Worm (Caenorhabditis elegans) whole organism, late embryonic: Measurements from ENCODE around the gene srd-32.

ENCODE experiments used
- K09A11.1 ChIP-seq: sonication (generic microtip); optimal IDR thresholded peaks from 2 replicates; lab custom pipeline; 2017; ENCODE audit warnings: antibody characterized with exemption, mild to moderate bottlenecking, missing genetic modification characterization, missing compliant biosample characterization; ENCODE audit not compliant: insufficient read depth
- T23F11.4 ChIP-seq: fragments of 200-800 bp; sonication (Bioruptor generic); optimal IDR thresholded peaks from 2 replicates; lab custom pipeline; 2018; ENCODE audit warnings: mild to moderate bottlenecking, missing genetic modification characterization, missing compliant biosample characterization
- Y22D7AL.16 ChIP-seq: sonication (generic microtip); optimal IDR thresholded peaks from 2 replicates; lab custom pipeline; 2016; ENCODE audit warnings: missing genetic modification characterization, missing compliant biosample characterization
- ama-1 ChIP-seq: fragments of 150-350 bp; optimal IDR thresholded peaks from 2 replicates; lab custom pipeline; 2014
- ceh-14 ChIP-seq: sonication (generic microtip); optimal IDR thresholded peaks from 2 replicates; lab custom pipeline; 2016; ENCODE audit warnings: missing genotype, missing genetic modification characterization, missing compliant biosample characterization
- ceh-18 ChIP-seq: sonication (generic microtip); optimal IDR thresholded peaks from 2 replicates; lab custom pipeline; 2016; ENCODE audit warnings: missing genetic modification characterization, missing compliant biosample characterization
- ceh-19 ChIP-seq: fragments of 200-800 bp; sonication (Bioruptor generic); optimal IDR thresholded peaks from 2 replicates; lab custom pipeline; 2018; ENCODE audit warnings: mild to moderate bottlenecking, missing genetic modification characterization, missing compliant biosample characterization
- ceh-2 ChIP-seq: sonication (generic microtip); optimal IDR thresholded peaks from 2 replicates; lab custom pipeline; 2016; ENCODE audit warnings: missing genotype, missing genetic modification characterization, missing compliant biosample characterization
- ceh-22 ChIP-seq: sonication (generic microtip); optimal IDR thresholded peaks from 2 replicates; lab custom pipeline; 2017; ENCODE audit warnings: missing biosample characterization, missing genetic modification characterization
- ceh-24 ChIP-seq: sonication (generic microtip); optimal IDR thresholded peaks from 2 replicates; lab custom pipeline; 2016; ENCODE audit warnings: mild to moderate bottlenecking, missing genetic modification characterization, missing compliant biosample characterization
- ceh-30 ChIP-seq: fragments of 150-350 bp; optimal IDR thresholded peaks from 2 replicates; lab custom pipeline; 2014; ENCODE audit warnings: missing biosample characterization, missing genetic modification characterization
- ceh-31 ChIP-seq: sonication (generic microtip); optimal IDR thresholded peaks from 2 replicates; lab custom pipeline; 2016; ENCODE audit warnings: missing genetic modification characterization, missing compliant biosample characterization
- ceh-34 ChIP-seq: sonication (generic microtip); optimal IDR thresholded peaks from 2 replicates; lab custom pipeline; 2016; ENCODE audit warnings: mild to moderate bottlenecking, missing genetic modification characterization, missing compliant biosample characterization
- ceh-45 ChIP-seq: fragments of 200-800 bp; sonication (Bioruptor generic); IDR thresholded peaks from 2 replicates; pipeline ENCODE4 v1.3.6; 2022; ENCODE audit warnings: missing genetic modification reagents, missing genetic modification characterization, missing compliant biosample characterization
- ceh-48 ChIP-seq: sonication (generic microtip); optimal IDR thresholded peaks from 2 replicates; lab custom pipeline; 2016; ENCODE audit warnings: missing genetic modification characterization, inconsistent platforms, missing compliant biosample characterization
- ceh-6 ChIP-seq: fragments of 200-800 bp; sonication (Bioruptor generic); optimal IDR thresholded peaks from 2 replicates; lab custom pipeline; 2018; ENCODE audit warnings: mild to moderate bottlenecking, missing genetic modification characterization, missing compliant biosample characterization
- che-1 ChIP-seq: sonication (generic microtip); optimal IDR thresholded peaks from 2 replicates; lab custom pipeline; 2016; ENCODE audit warnings: mild to moderate bottlenecking, missing genetic modification characterization, missing compliant biosample characterization
- dmd-4 ChIP-seq: sonication (generic microtip); optimal IDR thresholded peaks from 2 replicates; lab custom pipeline; 2016; ENCODE audit warnings: borderline replicate concordance, missing genetic modification characterization, missing compliant biosample characterization
- elt-2 ChIP-seq: sonication (generic microtip); optimal IDR thresholded peaks from 2 replicates; lab custom pipeline; 2016; ENCODE audit warnings: missing genetic modification reagents, missing genetic modification characterization, missing compliant biosample characterization
- fax-1 ChIP-seq: sonication (generic microtip); optimal IDR thresholded peaks from 2 replicates; lab custom pipeline; 2016; ENCODE audit warnings: missing genotype, missing genetic modification characterization, missing compliant biosample characterization
- fkh-10 ChIP-seq: fragments of 150-350 bp; optimal IDR thresholded peaks from 2 replicates; lab custom pipeline; 2014; ENCODE audit warnings: missing biosample characterization, missing genetic modification reagents, missing genetic modification characterization
- hlh-6 ChIP-seq: sonication (generic microtip); optimal IDR thresholded peaks from 2 replicates; lab custom pipeline; 2016; ENCODE audit warnings: missing genotype, missing genetic modification characterization, missing compliant biosample characterization
- lim-6 ChIP-seq: sonication (generic microtip); optimal IDR thresholded peaks from 2 replicates; lab custom pipeline; 2016; ENCODE audit warnings: missing genetic modification characterization, missing compliant biosample characterization
- lin-11 ChIP-seq: fragments of 200-800 bp; sonication (Bioruptor generic); optimal IDR thresholded peaks from 2 replicates; lab custom pipeline; 2018; ENCODE audit warnings: mild to moderate bottlenecking, missing genetic modification characterization, missing compliant biosample characterization
- madf-2 ChIP-seq: sonication (generic microtip); optimal IDR thresholded peaks from 2 replicates; lab custom pipeline; 2017; ENCODE audit warnings: missing genetic modification characterization, missing compliant biosample characterization
- npax-4 ChIP-seq: sonication (generic microtip); optimal IDR thresholded peaks from 2 replicates; lab custom pipeline; 2016; ENCODE audit warnings: missing genetic modification characterization, missing compliant biosample characterization
- pat-9 ChIP-seq: fragments of 200-800 bp; sonication (Bioruptor generic); optimal IDR thresholded peaks from 2 replicates; lab custom pipeline; 2018; ENCODE audit warnings: mild to moderate bottlenecking, missing genetic modification characterization, moderate library complexity, missing compliant biosample characterization
- pqm-1 ChIP-seq: sonication (generic microtip); optimal IDR thresholded peaks from 2 replicates; lab custom pipeline; 2016; ENCODE audit warnings: missing genetic modification characterization, missing compliant biosample characterization
- pros-1 ChIP-seq: fragments of 150-350 bp; optimal IDR thresholded peaks from 2 replicates; lab custom pipeline; 2014; ENCODE audit warnings: missing biosample characterization, missing genetic modification reagents, missing genetic modification characterization
- sox-2 ChIP-seq: fragments of 200-800 bp; sonication (Bioruptor generic); IDR thresholded peaks from 2 replicates; pipeline ENCODE4 v1.3.6; 2022; ENCODE audit warnings: missing genetic modification reagents, missing genetic modification characterization, missing compliant biosample characterization
- sox-4 ChIP-seq: sonication (generic microtip); optimal IDR thresholded peaks from 2 replicates; lab custom pipeline; 2017; ENCODE audit warnings: mild to moderate bottlenecking, missing genetic modification characterization, inconsistent platforms, missing compliant biosample characterization
- syd-9 ChIP-seq: sonication (generic microtip); optimal IDR thresholded peaks from 2 replicates; lab custom pipeline; 2016; ENCODE audit warnings: mild to moderate bottlenecking, missing genetic modification characterization, moderate library complexity, missing compliant biosample characterization
- ttx-3 ChIP-seq: sonication (generic microtip); optimal IDR thresholded peaks from 2 replicates; lab custom pipeline; 2016; ENCODE audit warnings: missing genetic modification reagents, missing genetic modification characterization, missing compliant biosample characterization
- unc-86 ChIP-seq: sonication (generic microtip); optimal IDR thresholded peaks from 2 replicates; lab custom pipeline; 2016; ENCODE audit warnings: missing genetic modification characterization, missing compliant biosample characterization
- zip-5 ChIP-seq: sonication (generic microtip); optimal IDR thresholded peaks from 2 replicates; lab custom pipeline; 2016; ENCODE audit warnings: missing genetic modification characterization, missing compliant biosample characterization
- ztf-16 ChIP-seq: sonication (generic microtip); optimal IDR thresholded peaks from 2 replicates; lab custom pipeline; 2017; ENCODE audit warnings: missing genetic modification characterization, missing compliant biosample characterization

srd-32 gene

DNA sequence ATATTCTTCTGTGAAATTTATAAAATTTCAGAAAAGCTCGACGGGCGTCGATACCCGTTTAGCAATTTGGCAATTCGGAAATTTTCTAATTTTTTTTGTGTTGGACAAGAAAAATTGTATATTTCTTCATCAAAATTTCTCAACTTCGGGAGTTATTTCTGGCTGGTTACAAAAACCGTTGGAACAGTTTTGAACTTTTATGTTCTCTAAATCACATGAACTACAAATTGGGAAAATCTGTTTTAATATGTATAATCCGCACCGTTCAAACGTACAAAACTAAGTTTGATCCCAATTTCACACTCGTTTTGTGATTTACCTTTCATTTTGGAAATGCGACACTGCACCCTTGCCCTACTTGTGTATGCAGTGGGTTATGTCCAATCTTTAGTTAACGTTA, 19.9 kb downstream of the srd-32 start, which contains the start of gene T19H12.3:
Gene T19H12.3, plus strand, starts transcription at position 301 of the 400 bp plus-strand sequence.
- no peak for TF ChIP-seq ceh-19 (GFP tag; lab: Kevin White, UChicago)
- no peak for TF ChIP-seq madf-2
- no peak for TF ChIP-seq ceh-14
- no peak for TF ChIP-seq ceh-24 (tag; lab: Kevin White, UChicago)
- no peak for TF ChIP-seq fax-1 (tag; lab: Kevin White, UChicago)
- no peak for TF ChIP-seq ceh-22 (tag; lab: Kevin White, UChicago)
- TF ChIP-seq ceh-45 (GFP tag; lab: Robert Waterston, UW), result no peak
- TF ChIP-seq ceh-18 (tag; lab: Kevin White, UChicago), result no peak
- no peak for TF ChIP-seq ceh-48 (tag; lab: Kevin White, UChicago)
- TF ChIP-seq npax-4 (tag; lab: Kevin White, UChicago), result no peak

- no peak for TF ChIP-seq pqm-1 (tag; lab: Kevin White, UChicago)
- TF ChIP-seq hlh-6, result no peak
- TF ChIP-seq Y22D7AL.16 (tag; lab: Kevin White, UChicago), result no peak
- no peak for TF ChIP-seq ama-1 (lab: Kevin White, UChicago)
- TF ChIP-seq fkh-10 (GFP tag; lab: Kevin White, UChicago), result no peak
- TF ChIP-seq madf-2, result no peak
- no peak for TF ChIP-seq zip-5
These were observed 24.0 kb downstream of the srd-32 start, which contains the start of gene ugt-12 for ce11 chrV:4889477-4889876. TSS of gene ugt-12 (minus strand) at chrV:4889629.

ce11 chrV:4889976-4890479, 24.6 kb downstream of the srd-32 start, which contains the start of gene T19H12.2:
TSS of gene T19H12.2 (plus strand) at chrV:4890429.
- TF ChIP-seq elt-2 (tag; lab: Kevin White, UChicago) (no peak), pat-9 (tag; lab: Kevin White, UChicago) (no peak), ceh-31 (no peak), lim-6 (no peak), pros-1 (tag; lab: Kevin White, UChicago) (no peak), sox-4 (tag; lab: Kevin White, UChicago) (no peak), syd-9 (tag; lab: Kevin White, UChicago) (no peak), T23F11.4 (GFP tag; lab: Kevin White, UChicago) (no peak), ceh-2 (no peak), ama-1 (lab: Kevin White, UChicago) (no peak), dmd-4 (tag; lab: Kevin White, UChicago) (no peak), pqm-1 (tag; lab: Kevin White, UChicago) (no peak), ttx-3 (no peak), ceh-30 (no peak), npax-4 (tag; lab: Kevin White, UChicago) (no peak), unc-86 (tag; lab: Kevin White, UChicago) (no peak), lin-11 (tag; lab: Kevin White, UChicago) (no peak)
- TF ChIP-seq, all 69 proteins: peak for 0

DNA sequence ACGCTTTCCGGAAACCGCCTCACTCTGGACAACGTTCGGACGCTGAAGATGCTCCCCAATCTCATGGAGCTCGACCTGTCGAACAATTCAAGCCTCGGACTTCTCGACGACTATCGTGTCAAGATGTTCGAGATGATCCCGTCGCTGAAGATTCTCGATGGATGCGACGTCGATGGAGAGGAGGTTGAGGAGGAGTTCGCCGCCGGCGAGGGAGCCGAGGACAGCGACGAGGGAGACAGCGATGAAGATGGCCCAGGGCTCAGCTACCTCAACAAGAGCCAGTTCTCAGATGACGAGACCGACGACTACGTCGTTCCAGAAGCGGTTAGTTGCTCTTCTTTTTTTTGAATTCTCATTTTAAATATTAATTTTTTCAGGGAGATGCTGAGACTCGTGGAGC, 25.3 kb downstream of the srd-32 start:
- no peak for TF ChIP-seq ceh-34 (tag; lab: Kevin White, UChicago)
- TF ChIP-seq K09A11.1 (tag; lab: Kevin White, UChicago), result no peak
- TF ChIP-seq ceh-48 (tag; lab: Kevin White, UChicago), result no peak
- TF ChIP-seq ztf-16, result no peak
- no peak for TF ChIP-seq madf-2
- no peak for TF ChIP-seq ceh-22 (tag; lab: Kevin White, UChicago)
- TF ChIP-seq ceh-6 (GFP tag; lab: Kevin White, UChicago), result no peak
- TF ChIP-seq ama-1 (lab: Kevin White, UChicago), result no peak
- TF ChIP-seq elt-2 (tag; lab: Kevin White, UChicago), result no peak
- no peak for TF ChIP-seq npax-4 (tag; lab: Kevin White, UChicago)
- no peak for TF ChIP-seq che-1 (tag; lab: Kevin White, UChicago)
- no peak for TF ChIP-seq sox-2
